Fruit fly (Drosophila melanogaster): Measurements from ENCODE around the gene RpS27A.
A peak's percentile ranks its signal among the peaks of the same experiment; 100 is the strongest.

Gene RpS27A

dm6 chr2L:10396877-10397587 is 11.1 kb upstream of the RpS27A start (continued):
- TF ChIP-seq Sox102F (GFP tag; optimal IDR thresholded peaks at IDR 0.05), result no peak
- no peak for TF ChIP-seq CG1529 (GFP tag; optimal IDR thresholded peaks at IDR 0.05)
- no peak for TF ChIP-seq CG18599 (GFP tag; optimal IDR thresholded peaks at IDR 0.05)
- TF ChIP-seq Oli (tag; optimal IDR thresholded peaks at IDR 0.05), result no peak
- TF ChIP-seq CG7928 (GFP tag; optimal IDR thresholded peaks at IDR 0.05), result no peak
- TF ChIP-seq CG4820 (GFP tag; optimal IDR thresholded peaks at IDR 0.05), result no peak
- TF ChIP-seq NC2α (GFP tag; optimal IDR thresholded peaks at IDR 0.05), result no peak
- TF ChIP-seq hb (GFP tag; IDR thresholded peaks at IDR 0.05; ENCODE audit: partially characterized antibody), result no peak
- TF ChIP-seq ems (GFP tag; optimal IDR thresholded peaks at IDR 0.05), result no peak
- TF ChIP-seq p53 (GFP tag; optimal IDR thresholded peaks at IDR 0.05), result no peak
- TF ChIP-seq gem (tag; optimal IDR thresholded peaks at IDR 0.05), result no peak
- peak; percentile 80 for TF ChIP-seq sens (GFP tag)
- TF ChIP-seq Ravus (GFP tag; IDR thresholded peaks at IDR 0.05), result no peak
- no peak for TF ChIP-seq bsh (GFP tag; optimal IDR thresholded peaks at IDR 0.05)
- TF ChIP-seq CG11695 (GFP tag; IDR thresholded peaks at IDR 0.05), result no peak
- no peak for TF ChIP-seq CG10654 (GFP tag; optimal IDR thresholded peaks at IDR 0.05)
- TF ChIP-seq CG4854 (GFP tag; optimal IDR thresholded peaks at IDR 0.05), result no peak
- TF ChIP-seq tap (tag; optimal IDR thresholded peaks at IDR 0.05), result no peak
- TF ChIP-seq knrl (GFP tag; IDR thresholded peaks at IDR 0.05; ENCODE audit: partially characterized antibody), result no peak
- no peak for TF ChIP-seq Dp (GFP tag; optimal IDR thresholded peaks at IDR 0.05)
- TF ChIP-seq mam (GFP tag; optimal IDR thresholded peaks at IDR 0.05), result no peak
- no peak for TF ChIP-seq CG11456 (GFP tag; IDR thresholded peaks at IDR 0.05)
- TF ChIP-seq gsb-n (tag; optimal IDR thresholded peaks at IDR 0.05), result no peak
- no peak for TF ChIP-seq Gsc (GFP tag; IDR thresholded peaks at IDR 0.05)
- no peak for TF ChIP-seq sisA (GFP tag; IDR thresholded peaks at IDR 0.05)
- TF ChIP-seq Kr (GFP tag; optimal IDR thresholded peaks at IDR 0.05), result no peak
- no peak for TF ChIP-seq CG6854 (GFP tag; optimal IDR thresholded peaks at IDR 0.05)
- TF ChIP-seq CG12155 (GFP tag; optimal IDR thresholded peaks at IDR 0.05), result no peak
- no peak for TF ChIP-seq PHDP (tag; optimal IDR thresholded peaks at IDR 0.05)
- TF ChIP-seq sqz (GFP tag; optimal IDR thresholded peaks at IDR 0.05), result no peak
- TF ChIP-seq CG15696 (tag; optimal IDR thresholded peaks at IDR 0.05), result no peak
- TF ChIP-seq sna (GFP tag; IDR thresholded peaks at IDR 0.05; ENCODE audit: partially characterized antibody), result no peak
- TF ChIP-seq Rfx (GFP tag; IDR thresholded peaks at IDR 0.05), result no peak
- no peak for TF ChIP-seq CG4707 (GFP tag; optimal IDR thresholded peaks at IDR 0.05)
- no peak for TF ChIP-seq Dek (tag; optimal IDR thresholded peaks at IDR 0.05)
- no peak for TF ChIP-seq sd (tag; optimal IDR thresholded peaks at IDR 0.05)
- TF ChIP-seq MESR4 (GFP tag; optimal IDR thresholded peaks at IDR 0.05), result peak; percentile 70
- no peak for TF ChIP-seq Ada2b (GFP tag; IDR thresholded peaks at IDR 0.05)
- no peak for TF ChIP-seq CG12236 (GFP tag; optimal IDR thresholded peaks at IDR 0.05)
- TF ChIP-seq CG10979 (tag; optimal IDR thresholded peaks at IDR 0.05), result no peak
- no peak for TF ChIP-seq Adf1 (GFP tag; IDR thresholded peaks at IDR 0.05)
- no peak for TF ChIP-seq ken (GFP tag; IDR thresholded peaks at IDR 0.05)
- TF ChIP-seq tup (GFP tag; optimal IDR thresholded peaks at IDR 0.05), result no peak
- TF ChIP-seq CG6254 (GFP tag; optimal IDR thresholded peaks at IDR 0.05), result no peak
- no peak for TF ChIP-seq CG8765 (GFP tag; IDR thresholded peaks at IDR 0.05)
- no peak for TF ChIP-seq dpn (GFP tag; optimal IDR thresholded peaks at IDR 0.05)
- TF ChIP-seq CG9876 (GFP tag; optimal IDR thresholded peaks at IDR 0.05), result no peak
- no peak for TF ChIP-seq CG14860 (GFP tag; IDR thresholded peaks at IDR 0.05; ENCODE audit: partially characterized antibody)
- no peak for TF ChIP-seq schlank (tag; optimal IDR thresholded peaks at IDR 0.05)
- TF ChIP-seq h (optimal IDR thresholded peaks at IDR 0.05), result no peak
- TF ChIP-seq CG11504 (tag; optimal IDR thresholded peaks at IDR 0.05), result no peak
